Fruit fly (Drosophila melanogaster): ENCODE results near the gene pim.

dm6 chr2L:10373605-10374269, 10.9 kb downstream of the pim start, which contains the start of gene rho-5:
- TF ChIP-seq CG8301 (tag; optimal IDR thresholded peaks at IDR 0.05) (no peak), CG34367 (tag; optimal IDR thresholded peaks at IDR 0.05) (no peak), CG32121 (GFP tag; IDR thresholded peaks at IDR 0.05) (no peak), CG14655 (GFP tag; optimal IDR thresholded peaks at IDR 0.05) (no peak), fd96Ca (GFP tag; IDR thresholded peaks at IDR 0.05) (no peak), CG9948 (tag; optimal IDR thresholded peaks at IDR 0.05) (no peak), Ets98B (GFP tag; IDR thresholded peaks at IDR 0.05) (no peak), Pif1B (GFP tag; optimal IDR thresholded peaks at IDR 0.05) (no peak), EcR (GFP tag; optimal IDR thresholded peaks at IDR 0.05) (no peak), gl (tag; optimal IDR thresholded peaks at IDR 0.05) (no peak), CG10348 (GFP tag; IDR thresholded peaks at IDR 0.05) (no peak), CG12605 (GFP tag; IDR thresholded peaks at IDR 0.05) (no peak), CG15710 (tag; optimal IDR thresholded peaks at IDR 0.05) (no peak)

All from whole organism, pupa.